Fruit fly (Drosophila melanogaster) whole organism, embryonic: ENCODE measurements around the gene AstCC.

ENCODE experiments used
- Bgb ChIP-seq: fragments of 200-800 bp; sonication (Bioruptor generic); IDR thresholded peaks from 2 replicates; pipeline ENCODE4 v1.3.6; 2022; ENCODE audit warnings: missing biosample characterization, missing genetic modification characterization; ENCODE audit not compliant: partially characterized antibody
- CG10462 ChIP-seq: fragments of 200-800 bp; sonication (Bioruptor generic); optimal IDR thresholded peaks from 2 replicates; lab custom pipeline; 2016; ENCODE audit warnings: missing biosample characterization, missing genetic modification characterization
- CG12155 ChIP-seq: fragments of 200-800 bp; sonication (Bioruptor generic); optimal IDR thresholded peaks from 3 replicates; lab custom pipeline; 2016; ENCODE audit warnings: missing biosample characterization, missing genetic modification characterization
- CG12391 ChIP-seq: fragments of 200-800 bp; sonication (Bioruptor generic); optimal IDR thresholded peaks from 3 replicates; lab custom pipeline; 2018; ENCODE audit warnings: missing biosample characterization, mild to moderate bottlenecking, missing genetic modification characterization, moderate library complexity
- CG13424 ChIP-seq: fragments of 200-800 bp; sonication (Bioruptor generic); optimal IDR thresholded peaks from 2 replicates; lab custom pipeline; 2019; ENCODE audit warnings: missing biosample characterization, mild to moderate bottlenecking, missing genetic modification characterization, moderate library complexity
- CG16815 ChIP-seq: fragments of 200-800 bp; sonication (Bioruptor generic); optimal IDR thresholded peaks from 3 replicates; lab custom pipeline; 2017; ENCODE audit warnings: missing biosample characterization, mild to moderate bottlenecking, missing genetic modification characterization
- CG17361 ChIP-seq: fragments of 200-800 bp; sonication (Bioruptor generic); IDR thresholded peaks from 3 replicates; pipeline ENCODE4 v1.3.6; 2022; ENCODE audit warnings: missing biosample characterization, missing genetic modification characterization
- CG18619 ChIP-seq: fragments of 200-800 bp; sonication (Bioruptor generic); optimal IDR thresholded peaks from 3 replicates; lab custom pipeline; 2017; ENCODE audit warnings: missing biosample characterization, mild to moderate bottlenecking, missing genetic modification characterization
- CG2712 ChIP-seq: fragments of 200-800 bp; optimal IDR thresholded peaks from 3 replicates; lab custom pipeline; 2019; ENCODE audit warnings: missing biosample characterization, mild to moderate bottlenecking, missing genetic modification characterization, moderate library complexity
- CG31441 ChIP-seq: fragments of 200-800 bp; sonication (Bioruptor generic); IDR thresholded peaks from 2 replicates; pipeline ENCODE4 v1.3.6; 2022; ENCODE audit warnings: missing biosample characterization, missing genetic modification characterization
- CG3281 ChIP-seq: fragments of 200-800 bp; sonication (Bioruptor generic); optimal IDR thresholded peaks from 3 replicates; lab custom pipeline; 2017; ENCODE audit warnings: missing biosample characterization, mild to moderate bottlenecking, missing genetic modification characterization
- CG3995 ChIP-seq: fragments of 200-800 bp; sonication (Bioruptor generic); optimal IDR thresholded peaks from 3 replicates; lab custom pipeline; 2016; ENCODE audit warnings: missing biosample characterization, missing genetic modification characterization
- CG42726 ChIP-seq: fragments of 200-800 bp; sonication (Bioruptor generic); IDR thresholded peaks from 2 replicates; pipeline ENCODE4 v1.3.6; 2022; ENCODE audit warnings: missing biosample characterization, missing genetic modification characterization; ENCODE audit not compliant: partially characterized antibody
- CG43689 ChIP-seq: fragments of 200-800 bp; sonication (Bioruptor generic); IDR thresholded peaks from 2 replicates; pipeline ENCODE4 v1.3.6; 2022; ENCODE audit warnings: missing biosample characterization, missing genetic modification characterization
- CG5245 ChIP-seq: fragments of 200-800 bp; sonication (Bioruptor generic); optimal IDR thresholded peaks from 3 replicates; lab custom pipeline; 2016; ENCODE audit warnings: missing biosample characterization, missing genetic modification characterization
- CG6689 ChIP-seq: fragments of 200-800 bp; sonication (Bioruptor generic); IDR thresholded peaks from 2 replicates; pipeline ENCODE4 v1.3.6; 2022; ENCODE audit warnings: missing biosample characterization, missing genetic modification characterization
- CG9817 ChIP-seq: fragments of 200-800 bp; sonication (Bioruptor generic); optimal IDR thresholded peaks from 2 replicates; lab custom pipeline; 2018; ENCODE audit warnings: missing biosample characterization, mild to moderate bottlenecking, missing genetic modification characterization, moderate library complexity
- CHES-1-like ChIP-seq: fragments of 200-800 bp; sonication (Bioruptor generic); optimal IDR thresholded peaks from 2 replicates; lab custom pipeline; 2016; ENCODE audit warnings: missing biosample characterization, missing genetic modification characterization
- Dip2 ChIP-seq: fragments of 200-800 bp; sonication (Bioruptor generic); IDR thresholded peaks from 2 replicates; pipeline ENCODE4 v1.3.6; 2022; ENCODE audit warnings: missing biosample characterization, missing genetic modification characterization
- Drgx ChIP-seq: fragments of 200-800 bp; sonication (Bioruptor generic); IDR thresholded peaks from 2 replicates; pipeline ENCODE4 v1.3.6; 2022; ENCODE audit warnings: missing biosample characterization, missing genetic modification characterization
- H15 ChIP-seq: fragments of 200-800 bp; sonication (Bioruptor generic); IDR thresholded peaks from 3 replicates; pipeline ENCODE4 v1.3.6; 2022; ENCODE audit warnings: missing biosample characterization, missing genetic modification characterization
- Hr51 ChIP-seq, 2 experiments: fragments of 200-800 bp; sonication (Bioruptor generic); optimal IDR thresholded peaks; 2 replicates in 1 of 2; 3 replicates in 1 of 2; lab custom pipeline; 2016 to 2018; ENCODE audit warnings: missing biosample characterization in 2 of 2, missing genetic modification characterization in 2 of 2, mild to moderate bottlenecking in 1 of 2, moderate library complexity in 1 of 2
- Meics ChIP-seq: fragments of 200-800 bp; sonication (Bioruptor generic); optimal IDR thresholded peaks from 2 replicates; lab custom pipeline; 2017; ENCODE audit warnings: missing biosample characterization, mild to moderate bottlenecking, missing genetic modification characterization
- NC2β ChIP-seq: fragments of 200-800 bp; sonication (Bioruptor generic); optimal IDR thresholded peaks from 2 replicates; lab custom pipeline; 2016; ENCODE audit warnings: missing biosample characterization, missing genetic modification characterization
- Nf-YA ChIP-seq: fragments of 200-800 bp; sonication (Bioruptor generic); IDR thresholded peaks from 2 replicates; pipeline ENCODE4 v1.3.6; 2022; ENCODE audit warnings: missing biosample characterization, missing genetic modification characterization
- NfI ChIP-seq: fragments of 200-800 bp; sonication (Bioruptor generic); optimal IDR thresholded peaks from 3 replicates; lab custom pipeline; 2018; ENCODE audit warnings: missing biosample characterization, mild to moderate bottlenecking, missing genetic modification characterization, moderate library complexity
- Six4 ChIP-seq: fragments of 200-800 bp; sonication (Bioruptor generic); optimal IDR thresholded peaks from 2 replicates; lab custom pipeline; 2016; ENCODE audit warnings: missing biosample characterization, missing genetic modification characterization
- Taf1 ChIP-seq: fragments of 200-800 bp; sonication (Bioruptor generic); IDR thresholded peaks from 2 replicates; pipeline ENCODE4 v1.3.6; 2022; ENCODE audit warnings: missing biosample characterization, missing genetic modification characterization
- Xbp1 ChIP-seq: fragments of 200-800 bp; sonication (Bioruptor generic); optimal IDR thresholded peaks from 3 replicates; lab custom pipeline; 2016; ENCODE audit warnings: missing biosample characterization, mild to moderate bottlenecking, missing genetic modification characterization
- ac ChIP-seq: fragments of 200-800 bp; sonication (Bioruptor generic); optimal IDR thresholded peaks from 3 replicates; lab custom pipeline; 2017; ENCODE audit warnings: missing biosample characterization, mild to moderate bottlenecking, missing genetic modification characterization
- ase ChIP-seq: fragments of 200-800 bp; sonication (Bioruptor generic); IDR thresholded peaks from 3 replicates; pipeline ENCODE4 v1.3.6; 2022; ENCODE audit warnings: missing biosample characterization, missing genetic modification characterization
- caup ChIP-seq: fragments of 200-800 bp; sonication (Bioruptor generic); optimal IDR thresholded peaks from 3 replicates; lab custom pipeline; 2017; ENCODE audit warnings: missing biosample characterization, mild to moderate bottlenecking, missing genetic modification characterization, moderate library complexity; ENCODE audit not compliant: severe bottlenecking
- corto ChIP-seq: fragments of 200-800 bp; sonication (Bioruptor generic); optimal IDR thresholded peaks from 2 replicates; lab custom pipeline; 2016; ENCODE audit warnings: missing biosample characterization, mild to moderate bottlenecking, missing genetic modification characterization, moderate library complexity
- disco-r ChIP-seq: fragments of 200-800 bp; sonication (Bioruptor generic); optimal IDR thresholded peaks from 2 replicates; lab custom pipeline; 2016; ENCODE audit warnings: missing biosample characterization, missing genetic modification characterization
- ems ChIP-seq: fragments of 200-800 bp; sonication (Bioruptor generic); optimal IDR thresholded peaks from 3 replicates; lab custom pipeline; 2016; ENCODE audit warnings: missing biosample characterization, missing genetic modification characterization
- fd64A ChIP-seq: fragments of 200-800 bp; sonication (Bioruptor generic); optimal IDR thresholded peaks from 3 replicates; lab custom pipeline; 2018; ENCODE audit warnings: missing biosample characterization, mild to moderate bottlenecking, missing genetic modification characterization
- insv ChIP-seq, 2 experiments: fragments of 200-800 bp; sonication (Bioruptor generic); optimal IDR thresholded peaks; 3 replicates each; lab custom pipeline; 2016 to 2018; ENCODE audit warnings: missing biosample characterization in 2 of 2, missing genetic modification characterization in 2 of 2
- jigr1 ChIP-seq: fragments of 200-800 bp; sonication (Bioruptor generic); IDR thresholded peaks from 3 replicates; pipeline ENCODE4 v1.3.6; 2022; ENCODE audit warnings: missing biosample characterization, missing genetic modification characterization
- jumu ChIP-seq: fragments of 200-800 bp; sonication (Bioruptor generic); optimal IDR thresholded peaks from 3 replicates; lab custom pipeline; 2016; ENCODE audit warnings: missing biosample characterization, missing genetic modification characterization
- kah ChIP-seq: fragments of 200-800 bp; sonication (Bioruptor generic); optimal IDR thresholded peaks from 2 replicates; lab custom pipeline; 2018; ENCODE audit warnings: missing biosample characterization, mild to moderate bottlenecking, missing genetic modification characterization
- luna ChIP-seq: fragments of 200-800 bp; sonication (Bioruptor generic); optimal IDR thresholded peaks from 2 replicates; lab custom pipeline; 2016; ENCODE audit warnings: missing biosample characterization, missing genetic modification characterization
- phol ChIP-seq: fragments of 200-800 bp; sonication (Bioruptor generic); optimal IDR thresholded peaks from 3 replicates; lab custom pipeline; 2018; ENCODE audit warnings: missing biosample characterization, mild to moderate bottlenecking, missing genetic modification characterization, moderate library complexity
- rib ChIP-seq: fragments of 200-800 bp; sonication (Bioruptor generic); IDR thresholded peaks from 2 replicates; pipeline ENCODE4 v1.3.6; 2022; ENCODE audit warnings: missing biosample characterization, missing genetic modification characterization
- sc ChIP-seq, 3 experiments: fragments of >200 bp in 2 of 3; fragments of 200-800 bp in 1 of 3; sonication (Bioruptor generic) in 1 of 3; optimal IDR thresholded peaks; 2 replicates in 2 of 3; 3 replicates in 1 of 3; lab custom pipeline; 2017; ENCODE audit warnings: mild to moderate bottlenecking in 1 of 3, missing biosample characterization in 1 of 3, missing genetic modification characterization in 1 of 3, missing genetic modification reagents in 1 of 3
- ssp ChIP-seq: fragments of 200-800 bp; sonication (Bioruptor generic); IDR thresholded peaks from 2 replicates; pipeline ENCODE4 v1.3.6; 2022; ENCODE audit warnings: missing biosample characterization, missing genetic modification characterization
- tgo ChIP-seq: fragments of 200-800 bp; sonication (Bioruptor generic); IDR thresholded peaks from 3 replicates; pipeline ENCODE4 v1.3.6; 2022; ENCODE audit warnings: missing biosample characterization, missing genetic modification characterization
- tin ChIP-seq: fragments of 200-800 bp; sonication (Bioruptor generic); optimal IDR thresholded peaks from 3 replicates; lab custom pipeline; 2016; ENCODE audit warnings: missing biosample characterization, missing genetic modification characterization
- tup ChIP-seq: fragments of 200-800 bp; sonication (Bioruptor generic); optimal IDR thresholded peaks from 2 replicates; lab custom pipeline; 2016; ENCODE audit warnings: missing biosample characterization, mild to moderate bottlenecking, missing genetic modification characterization, moderate library complexity

The AstCC gene

dm6 chr2L:11065106-11065878 is 19.7 kb downstream of the AstCC start:
- TF ChIP-seq tup (GFP tag; lab: Kevin White, UChicago) (no peak), CG6689 (GFP tag; lab: Robert Waterston, UW) (peak; percentile 42; the same call in 1 of the 2 replicates), Drgx (GFP tag; lab: Robert Waterston, UW) (peak; percentile 74; the same call in 1 of the 2 replicates), CHES-1-like (GFP tag; lab: Kevin White, UChicago) (no peak), NfI (GFP tag; lab: Kevin White, UChicago) (peak; percentile 38), insv (GFP tag; optimal IDR thresholded peaks at IDR 0.05; lab: Kevin White, UChicago) (no peak), tgo (GFP tag; lab: Robert Waterston, UW) (peak; percentile 56), corto (peak; percentile 10), luna (GFP tag; lab: Kevin White, UChicago) (no peak), Hr51 (GFP tag; optimal IDR thresholded peaks at IDR 0.05; lab: Kevin White, UChicago) (peak in 1 of 2 experiments; percentile 38), ems (GFP tag; lab: Kevin White, UChicago) (no peak), Meics (GFP tag; lab: Kevin White, UChicago) (peak; percentile 63), ac (GFP tag; lab: Kevin White, UChicago) (no peak), CG12155 (GFP tag; lab: Kevin White, UChicago) (peak; percentile 12), tin (GFP tag; lab: Kevin White, UChicago) (no peak), CG13424 (tag; lab: Kevin White, UChicago) (peak; percentile 5), CG5245 (no peak), CG2712 (tag; lab: Kevin White, UChicago) (peak; percentile 25), CG18619 (GFP tag; lab: Kevin White, UChicago) (peak; percentile 48), sc (optimal IDR thresholded peaks at IDR 0.05; lab: Kevin White, UChicago) (no peak), sc (GFP tag; optimal IDR thresholded peaks at IDR 0.05; lab: Kevin White, UChicago) (no peak), CG31441 (no peak), CG10462 (GFP tag; lab: Kevin White, UChicago) (no peak), rib (GFP tag; lab: Robert Waterston, UW) (0 out of 2 replicates have a peak, but pooled peaks have one; percentile 34), ase (GFP tag; lab: Robert Waterston, UW) (no peak), ssp (GFP tag; lab: Robert Waterston, UW) (0 out of 2 replicates have a peak, but pooled peaks have one; percentile 28), CG3281 (peak; percentile 61), Xbp1 (no peak), H15 (GFP tag; lab: Robert Waterston, UW) (no peak), CG16815 (GFP tag; lab: Kevin White, UChicago) (peak; percentile 1), NC2β (GFP tag; lab: Kevin White, UChicago) (no peak), CG3995 (GFP tag; lab: Kevin White, UChicago) (peak; percentile 2), CG42726 (GFP tag; lab: Robert Waterston, UW) (no peak), CG43689 (0 out of 2 replicates have a peak, but pooled peaks have one; percentile 45), Bgb (GFP tag; lab: Robert Waterston, UW) (no peak), CG12391 (tag; lab: Kevin White, UChicago) (peak; percentile 11), fd64A (GFP tag; lab: Kevin White, UChicago) (no peak), CG9817 (peak; percentile 34), Taf1 (GFP tag; lab: Robert Waterston, UW) (peak; percentile 24; the same call in 1 of the 2 replicates), disco-r (no peak), jumu (GFP tag; lab: Kevin White, UChicago) (no peak), phol (tag; lab: Kevin White, UChicago) (peak; percentile 9), kah (GFP tag; lab: Kevin White, UChicago) (peak; percentile 2), jigr1 (GFP tag; lab: Robert Waterston, UW) (no peak), caup (peak; percentile 47), Dip2 (GFP tag; lab: Robert Waterston, UW) (no peak), Six4 (no peak), CG17361 (GFP tag; lab: Robert Waterston, UW) (peak; percentile 48; the same call in 2 of the 3 replicates), Nf-YA (GFP tag; lab: Robert Waterston, UW) (no peak)
